Fruit fly (Drosophila melanogaster) whole organism: Measurements from ENCODE around the gene CG7857.

Experiments used
- CG8478 ChIP-seq: fragments of >200 bp; optimal IDR thresholded peaks from 2 replicates; lab custom pipeline; 2018; ENCODE audit warnings: inconsistent platforms
- Dll ChIP-seq: fragments of >200 bp; optimal IDR thresholded peaks from 2 replicates; lab custom pipeline; 2017
- EcR ChIP-seq, 2 experiments: fragments of >200 bp; optimal IDR thresholded peaks; 2 replicates each; lab custom pipeline; 2017; ENCODE audit warnings: missing biosample characterization in 2 of 2, missing genetic modification characterization in 2 of 2, missing genetic modification reagents in 2 of 2
- pan ChIP-seq: fragments of >200 bp; optimal IDR thresholded peaks from 2 replicates; lab custom pipeline; 2017
- usp ChIP-seq: fragments of >200 bp; optimal IDR thresholded peaks from 2 replicates; lab custom pipeline; 2017; ENCODE audit warnings: missing biosample characterization, missing genetic modification characterization, mixed read lengths

- no peak for TF ChIP-seq Dll (lab: Kevin White, UChicago)
- TF ChIP-seq usp (GFP tag; lab: Kevin White, UChicago), result no peak
- TF ChIP-seq pan (lab: Kevin White, UChicago), result no peak
- TF ChIP-seq EcR (GFP tag; optimal IDR thresholded peaks at IDR 0.05; lab: Kevin White, UChicago), result no peak
- no peak for TF ChIP-seq CG8478 (lab: Kevin White, UChicago)
Measured at dm6 chr3L:15501646-15501972, 3.1 kb downstream of the CG7857 start.
